Worm (Caenorhabditis elegans): ENCODE results near the gene acr-24.

DNA sequence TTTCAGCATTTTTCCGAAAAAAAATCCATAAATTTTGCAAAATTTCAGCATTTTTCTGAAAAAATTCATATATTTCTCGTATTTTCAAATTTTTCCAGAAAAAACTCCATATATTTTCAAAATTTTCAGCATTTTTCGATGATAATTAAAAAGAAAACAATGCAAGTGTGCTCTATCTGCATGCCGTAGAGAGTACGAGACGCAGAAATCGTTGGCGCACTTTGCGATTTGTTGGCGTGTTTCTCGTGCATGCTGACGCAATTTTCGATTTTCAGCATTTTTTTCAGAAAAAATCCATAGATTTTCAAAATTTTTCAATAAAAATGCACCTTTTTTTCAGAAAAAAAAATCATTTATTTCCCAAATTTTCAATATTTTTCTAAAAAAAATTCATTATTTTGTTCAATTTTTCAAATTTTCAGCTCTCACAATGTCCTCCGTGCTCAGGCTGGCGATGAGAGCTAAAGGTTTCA is 24.9 kb upstream of the acr-24 start, which contains the start of gene Y73F8A.27:
- TF ChIP-seq aha-1 (tag) (peak; percentile 99), Y48G9A.11 (GFP tag; IDR thresholded peaks at IDR 0.05) (no peak), zag-1 (tag; optimal IDR thresholded peaks at IDR 0.05) (no peak), jun-1 (tag; optimal IDR thresholded peaks at IDR 0.05) (peak; percentile 54), nhr-77 (tag; optimal IDR thresholded peaks at IDR 0.05) (peak; percentile 94), nhr-111 (GFP tag; optimal IDR thresholded peaks at IDR 0.05) (no peak), ama-1 (optimal IDR thresholded peaks at IDR 0.05) (peak; percentile 47), ztf-7 (tag; optimal IDR thresholded peaks at IDR 0.05) (peak; percentile 19), ceh-62 (tag; optimal IDR thresholded peaks at IDR 0.05) (no peak), ZK337.2 (GFP tag; IDR thresholded peaks at IDR 0.05) (no peak), nhr-10 (tag; optimal IDR thresholded peaks at IDR 0.05) (no peak), nhr-11 (tag; optimal IDR thresholded peaks at IDR 0.05) (peak; percentile 81)

Measured in whole organism, L4 larva.